Worm (Caenorhabditis elegans) whole organism, young adult: ENCODE data around the gene rsf-1.

Source experiments
- Y53G8AR.9 ChIP-seq: fragments of 200-800 bp; sonication (Bioruptor generic); conservative IDR thresholded peaks from 2 replicates; pipeline ENCODE4 v1.3.6; 2022; ENCODE audit warnings: missing genetic modification reagents, missing genetic modification characterization, missing compliant biosample characterization
- him-1 ChIP-seq: sonication (generic microtip); optimal IDR thresholded peaks from 2 replicates; lab custom pipeline; 2016; ENCODE audit warnings: missing genotype, missing genetic modification reagents, missing genetic modification characterization, missing compliant biosample characterization
- snpc-4 ChIP-seq, 5 experiments: fragments of 150-350 bp in 1 of 5; sonication (generic microtip) in 4 of 5; optimal IDR thresholded peaks; 2 replicates each; lab custom pipeline; 2014 to 2018; ENCODE audit warnings: missing genetic modification characterization in 5 of 5, missing biosample characterization in 3 of 5, antibody characterized with exemption in 2 of 5, mild to moderate bottlenecking in 2 of 5, missing compliant biosample characterization in 2 of 5, missing genotype in 2 of 5, moderate library complexity in 2 of 5, missing genetic modification reagents in 1 of 5
- zim-3 ChIP-seq: sonication (generic microtip); optimal IDR thresholded peaks from 2 replicates; lab custom pipeline; 2017; ENCODE audit warnings: mild to moderate bottlenecking, missing genetic modification characterization, moderate library complexity, missing compliant biosample characterization
- ztf-3 ChIP-seq: fragments of 200-800 bp; sonication (Bioruptor generic); optimal IDR thresholded peaks from 2 replicates; lab custom pipeline; 2018; ENCODE audit warnings: mild to moderate bottlenecking, missing genetic modification characterization, missing compliant biosample characterization

- no peak for TF ChIP-seq zim-3 (tag; lab: Kevin White, UChicago)
- TF ChIP-seq snpc-4 (GFP tag; optimal IDR thresholded peaks at IDR 0.05; lab: Kevin White, UChicago) = peak; percentile 12
- peak in 3 of 4 experiments; percentile 19 to 53 (median 50) for TF ChIP-seq snpc-4 (tag; optimal IDR thresholded peaks at IDR 0.05; lab: Kevin White, UChicago)
- TF ChIP-seq him-1 (tag; lab: Kevin White, UChicago) = no peak
- TF ChIP-seq Y53G8AR.9 (GFP tag; lab: Robert Waterston, UW) = no peak
- no peak for TF ChIP-seq ztf-3 (GFP tag; lab: Kevin White, UChicago)
These were observed 41.8 kb downstream of the rsf-1 start, which contains the start of the genes B0491.6 and pigm-1 for ce11 chrII:11347878-11348556.
